Fruit fly (Drosophila melanogaster) Kc167 (cell line): ENCODE measurements around the gene yellow-f.

Source experiments
- Sin3A ChIP-seq: fragments of >200 bp; optimal IDR thresholded peaks from 2 replicates; lab custom pipeline; 2018; ENCODE audit warnings: missing external identifiers
- h ChIP-seq: fragments of >200 bp; optimal IDR thresholded peaks from 3 replicates; lab custom pipeline; 2018; ENCODE audit warnings: missing external identifiers
- insv ChIP-seq: fragments of >200 bp; optimal IDR thresholded peaks from 3 replicates; lab custom pipeline; 2018; ENCODE audit warnings: missing external identifiers
- psq ChIP-seq: fragments of >200 bp; optimal IDR thresholded peaks from 2 replicates; lab custom pipeline; 2017; ENCODE audit warnings: missing external identifiers
- ttk ChIP-seq: sonication (Bioruptor generic); optimal IDR thresholded peaks from 2 replicates; lab custom pipeline; 2017; ENCODE audit warnings: missing external identifiers

DNA sequence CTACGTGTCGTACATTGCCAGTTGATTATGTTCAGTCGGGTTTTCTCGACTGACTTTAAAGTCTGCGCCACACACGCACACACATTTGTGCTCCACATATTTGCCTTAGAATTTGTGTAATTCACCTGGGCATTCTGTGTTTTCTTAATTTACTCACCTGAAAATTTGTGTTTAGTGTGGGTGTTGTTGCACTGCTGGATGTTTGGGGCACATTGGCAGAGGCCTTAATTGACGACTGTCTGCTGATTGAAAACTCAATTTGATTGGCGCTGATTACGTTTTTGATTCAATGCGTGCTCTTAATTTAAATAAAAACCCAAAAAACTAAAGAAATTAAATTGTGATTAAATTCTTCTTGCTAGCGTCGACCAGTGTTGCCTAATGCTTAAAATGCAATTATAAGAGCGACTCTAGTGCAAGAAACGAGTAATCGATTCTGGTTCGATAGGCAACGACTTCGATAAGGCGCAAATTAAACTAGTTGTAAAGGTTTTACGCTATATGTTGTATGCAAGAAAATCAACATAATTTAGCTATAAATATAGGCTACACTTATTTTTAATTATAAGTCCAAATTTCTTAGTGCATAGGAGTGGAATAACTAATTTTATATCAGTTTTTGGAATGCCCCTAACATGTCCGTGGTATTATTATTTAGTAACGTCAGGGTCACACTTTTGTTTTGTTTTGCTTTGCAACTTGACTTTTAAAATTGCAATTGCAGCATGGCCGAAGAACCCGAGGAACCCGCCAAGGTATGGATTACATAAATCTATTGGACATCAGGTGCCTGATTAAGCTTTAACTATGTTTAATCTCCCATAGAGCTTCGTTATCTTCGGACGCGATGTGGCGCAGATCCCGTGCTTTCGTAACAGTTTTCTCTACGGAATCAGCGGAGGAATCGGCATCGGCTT, 37.5 kb upstream of the yellow-f start, which contains the start of the genes CG46281 and CG46280:
- TF ChIP-seq h (no peak), psq (no peak), Sin3A (lab: Kevin White, UChicago) (no peak), insv (lab: Kevin White, UChicago) (no peak), ttk (lab: Kevin White, UChicago) (no peak)
